Fruit fly (Drosophila melanogaster): ENCODE data around the gene CG43093.
A peak's percentile ranks its signal among the peaks of the same experiment; 100 is the strongest.

The CG43093 gene

DNA sequence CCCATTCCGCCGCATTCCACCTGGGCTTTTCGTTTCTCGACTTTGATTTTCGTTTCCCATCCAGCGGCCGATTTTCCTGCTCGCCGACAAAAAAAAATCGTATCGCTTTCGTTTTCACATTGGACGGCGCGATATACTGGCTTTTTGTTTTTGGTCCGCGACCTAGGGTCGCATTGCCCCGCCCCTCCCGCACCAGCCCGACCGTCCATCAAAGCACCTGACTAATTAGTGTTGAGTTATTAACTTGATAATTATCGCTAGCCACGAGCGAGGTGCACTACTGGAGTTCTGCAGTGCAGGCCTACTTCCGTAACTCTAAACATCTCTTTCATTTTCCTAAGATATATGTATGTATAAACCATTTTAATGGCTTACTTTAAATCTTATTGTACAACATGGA lies 18.4 kb downstream of the CG43093 start:
- TF ChIP-seq kay (GFP tag; ENCODE audit: borderline replicate concordance) (no peak), CG5204 (GFP tag; optimal IDR thresholded peaks at IDR 0.05) (no peak), toe (GFP tag; optimal IDR thresholded peaks at IDR 0.05) (no peak), pad (GFP tag; optimal IDR thresholded peaks at IDR 0.05) (no peak), Mnt (GFP tag; optimal IDR thresholded peaks at IDR 0.05) (no peak), CG11617 (GFP tag; optimal IDR thresholded peaks at IDR 0.05) (no peak), bab1 (GFP tag; optimal IDR thresholded peaks at IDR 0.05) (no peak), Crg-1 (GFP tag; optimal IDR thresholded peaks at IDR 0.05) (no peak), CG33017 (tag; optimal IDR thresholded peaks at IDR 0.05) (no peak), ovo (GFP tag; optimal IDR thresholded peaks at IDR 0.05) (no peak), CG7101 (tag; optimal IDR thresholded peaks at IDR 0.05) (no peak), cic (GFP tag; optimal IDR thresholded peaks at IDR 0.05) (no peak), CG1620 (GFP tag; optimal IDR thresholded peaks at IDR 0.05) (no peak)

- TF ChIP-seq pad (GFP tag; optimal IDR thresholded peaks at IDR 0.05): no peak
- no peak for TF ChIP-seq toe (GFP tag; optimal IDR thresholded peaks at IDR 0.05)
- no peak for TF ChIP-seq ovo (GFP tag; optimal IDR thresholded peaks at IDR 0.05)
- no peak for TF ChIP-seq CG5204 (GFP tag; optimal IDR thresholded peaks at IDR 0.05)
- TF ChIP-seq bab1 (GFP tag; optimal IDR thresholded peaks at IDR 0.05): no peak
- no peak for TF ChIP-seq Crg-1 (GFP tag; optimal IDR thresholded peaks at IDR 0.05)
- no peak for TF ChIP-seq kay (GFP tag; ENCODE audit: borderline replicate concordance)
- no peak for TF ChIP-seq Clk (GFP tag; optimal IDR thresholded peaks at IDR 0.05)
- TF ChIP-seq cic (GFP tag; optimal IDR thresholded peaks at IDR 0.05): no peak
- no peak for TF ChIP-seq CG7101 (tag; optimal IDR thresholded peaks at IDR 0.05)
- TF ChIP-seq Mnt (GFP tag; optimal IDR thresholded peaks at IDR 0.05): no peak
- no peak for TF ChIP-seq CG12768 (GFP tag; optimal IDR thresholded peaks at IDR 0.05)
- TF ChIP-seq CG14711 (tag; optimal IDR thresholded peaks at IDR 0.05): no peak
- TF ChIP-seq CG33017 (tag; optimal IDR thresholded peaks at IDR 0.05): no peak
- no peak for TF ChIP-seq CG7045 (GFP tag; optimal IDR thresholded peaks at IDR 0.05)
- no peak for TF ChIP-seq CG1620 (GFP tag; optimal IDR thresholded peaks at IDR 0.05)
- TF ChIP-seq cnc (optimal IDR thresholded peaks at IDR 0.05): no peak
- TF ChIP-seq CG11617 (GFP tag; optimal IDR thresholded peaks at IDR 0.05): no peak
These were observed 19.0 kb downstream of the CG43093 start for dm6 chr3R:22751111-22751510.

- TF ChIP-seq pad (GFP tag; optimal IDR thresholded peaks at IDR 0.05) (peak; percentile 59), cic (GFP tag; optimal IDR thresholded peaks at IDR 0.05) (peak; percentile 44), CG12768 (GFP tag; optimal IDR thresholded peaks at IDR 0.05) (peak; percentile 82), Hr96 (GFP tag; optimal IDR thresholded peaks at IDR 0.05) (peak; percentile 92), CG7101 (tag; optimal IDR thresholded peaks at IDR 0.05) (peak; percentile 85), kay (GFP tag; ENCODE audit: borderline replicate concordance) (no peak), CG7045 (GFP tag; optimal IDR thresholded peaks at IDR 0.05) (peak; percentile 80), CG5204 (GFP tag; optimal IDR thresholded peaks at IDR 0.05) (no peak), tj (GFP tag; optimal IDR thresholded peaks at IDR 0.05) (peak; percentile 89), Clk (GFP tag; optimal IDR thresholded peaks at IDR 0.05) (peak; percentile 78), Crg-1 (GFP tag; optimal IDR thresholded peaks at IDR 0.05) (peak; percentile 69), cnc (optimal IDR thresholded peaks at IDR 0.05) (no peak), CG33017 (tag; optimal IDR thresholded peaks at IDR 0.05) (peak; percentile 83), CG1620 (GFP tag; optimal IDR thresholded peaks at IDR 0.05) (peak; percentile 89), ovo (GFP tag; optimal IDR thresholded peaks at IDR 0.05) (peak; percentile 79), CG11617 (GFP tag; optimal IDR thresholded peaks at IDR 0.05) (peak; percentile 83), Mnt (GFP tag; optimal IDR thresholded peaks at IDR 0.05) (peak; percentile 76), toe (GFP tag; optimal IDR thresholded peaks at IDR 0.05) (no peak), CG14711 (tag; optimal IDR thresholded peaks at IDR 0.05) (peak; percentile 98), bab1 (GFP tag; optimal IDR thresholded peaks at IDR 0.05) (peak; percentile 90)
These were observed 19.6 kb downstream of the CG43093 start, which contains the start of the genes rumi, CG7029 and Usp12-46 for dm6 chr3R:22750534-22750947. TSS of gene rumi (minus strand) at chr3R:22750597. TSS of gene CG7029 (plus strand) at chr3R:22750901. TSS of gene Usp12-46 (plus strand) at chr3R:22750901.

dm6 chr3R:22750039-22750438 lies 20.1 kb downstream of the CG43093 start:
- TF ChIP-seq cnc (optimal IDR thresholded peaks at IDR 0.05): no peak
- TF ChIP-seq pad (GFP tag; optimal IDR thresholded peaks at IDR 0.05): no peak

- TF ChIP-seq bab1 (GFP tag; optimal IDR thresholded peaks at IDR 0.05): no peak
- no peak for TF ChIP-seq Clk (GFP tag; optimal IDR thresholded peaks at IDR 0.05)
- no peak for TF ChIP-seq CG7045 (GFP tag; optimal IDR thresholded peaks at IDR 0.05)
- no peak for TF ChIP-seq toe (GFP tag; optimal IDR thresholded peaks at IDR 0.05)
These were observed 21.2 kb downstream of the CG43093 start, which contains the start of gene CG31139 for dm6 chr3R:22748956-22749355. TSS of gene CG31139 (minus strand) at chr3R:22749056.

DNA sequence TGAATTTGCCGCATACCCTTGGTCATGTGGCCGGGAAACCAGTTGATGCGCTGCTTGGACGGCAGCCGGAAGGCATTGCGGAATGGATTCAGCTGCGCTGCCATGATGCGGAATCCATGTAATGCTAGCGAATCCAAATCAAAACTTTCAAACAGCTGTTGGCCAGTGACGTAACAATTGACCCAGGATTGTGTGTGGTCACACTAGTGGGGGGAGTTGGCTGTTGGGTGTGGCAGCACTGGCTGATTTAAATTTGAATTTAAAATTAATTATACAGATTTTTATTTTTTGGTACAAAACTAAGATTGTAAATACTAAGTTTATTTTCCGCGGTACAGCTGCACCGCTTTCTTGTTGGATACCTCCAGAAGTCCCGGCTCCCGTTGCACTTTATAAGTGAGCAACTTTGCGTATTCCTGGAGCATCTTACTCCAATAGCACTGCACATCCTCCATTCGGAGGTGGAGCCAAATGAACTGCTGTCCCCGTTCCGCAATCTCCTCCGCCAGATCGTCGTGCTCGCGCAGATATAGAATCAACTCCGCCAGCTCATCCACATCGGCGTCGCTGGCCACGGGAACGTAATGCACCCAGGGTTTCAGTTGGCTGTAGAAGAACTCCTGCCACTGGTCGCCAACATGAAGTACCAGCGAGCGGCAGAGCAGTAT lies 22.6 kb downstream of the CG43093 start, which contains the start of gene CG17141:
CG17141 (minus strand) TSS at position 177 of the 668 bp plus-strand sequence.
- no peak for TF ChIP-seq kay (GFP tag; ENCODE audit: borderline replicate concordance)
- peak; percentile 84 for TF ChIP-seq bab1 (GFP tag; optimal IDR thresholded peaks at IDR 0.05)

DNA sequence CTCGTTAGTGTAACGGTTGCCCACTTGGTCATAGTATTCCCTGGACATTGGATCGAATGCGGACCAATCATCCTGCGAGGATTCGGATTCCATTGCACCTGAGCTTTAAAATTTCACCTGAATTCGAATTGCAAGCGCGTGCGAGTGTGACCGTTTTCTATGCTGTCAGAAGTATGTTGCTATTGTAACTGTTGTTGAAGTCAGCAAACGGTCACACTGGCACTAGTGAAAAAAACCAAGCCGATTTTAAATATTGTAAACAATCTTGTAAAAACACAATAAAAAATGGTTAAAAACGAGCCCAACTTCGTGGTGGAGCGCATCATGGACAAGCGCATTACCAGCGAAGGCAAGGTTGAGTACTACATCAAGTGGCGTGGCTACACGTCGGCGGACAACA lies 24.7 kb downstream of the CG43093 start, which contains the start of the genes vret and HP1c:
vret (minus strand) TSS at position 150 of the 400 bp plus-strand sequence.
HP1c (plus strand) TSS at position 189 of the 400 bp plus-strand sequence.
- TF ChIP-seq ovo (GFP tag; optimal IDR thresholded peaks at IDR 0.05) (no peak), bab1 (GFP tag; optimal IDR thresholded peaks at IDR 0.05) (peak; percentile 17)

Measured in whole organism, adult.